Worm (Caenorhabditis elegans) whole organism, mixed stage, embryonic: ENCODE measurements around the gene ztf-16.

Experiments
- M03D4.4 ChIP-seq: sonication (generic microtip); optimal IDR thresholded peaks from 2 replicates; lab custom pipeline; 2017; ENCODE audit warnings: mild to moderate bottlenecking, missing genetic modification characterization, missing compliant biosample characterization
- bed-3 ChIP-seq: fragments of 200-800 bp; sonication (Bioruptor generic); optimal IDR thresholded peaks from 3 replicates; lab custom pipeline; 2018; ENCODE audit warnings: mild to moderate bottlenecking, missing genetic modification characterization, moderate library complexity, missing compliant biosample characterization
- blmp-1 ChIP-seq: fragments of 150-350 bp; optimal IDR thresholded peaks from 2 replicates; lab custom pipeline; 2014; ENCODE audit warnings: missing biosample characterization, missing genetic modification characterization
- ceh-43 ChIP-seq: fragments of 200-800 bp; sonication (Bioruptor generic); optimal IDR thresholded peaks from 2 replicates; lab custom pipeline; 2018; ENCODE audit warnings: mild to moderate bottlenecking, missing genetic modification characterization, moderate library complexity, missing compliant biosample characterization
- ceh-83 ChIP-seq: fragments of 200-800 bp; sonication (Bioruptor generic); optimal IDR thresholded peaks from 2 replicates; lab custom pipeline; 2018; ENCODE audit warnings: mild to moderate bottlenecking, missing genetic modification characterization, missing compliant biosample characterization
- ces-1 ChIP-seq: fragments of 150-350 bp; optimal IDR thresholded peaks from 2 replicates; lab custom pipeline; 2014; ENCODE audit warnings: missing biosample characterization, missing genetic modification reagents, missing genetic modification characterization
- cnd-1 ChIP-seq: fragments of 200-800 bp; sonication (Bioruptor generic); optimal IDR thresholded peaks from 2 replicates; lab custom pipeline; 2018; ENCODE audit warnings: mild to moderate bottlenecking, missing genetic modification characterization, missing compliant biosample characterization
- drap-1 ChIP-seq: fragments of 200-800 bp; sonication (Bioruptor generic); optimal IDR thresholded peaks from 3 replicates; lab custom pipeline; 2018; ENCODE audit warnings: mild to moderate bottlenecking, missing genetic modification characterization, missing compliant biosample characterization
- elt-1 ChIP-seq: sonication (generic microtip); optimal IDR thresholded peaks from 2 replicates; lab custom pipeline; 2017; ENCODE audit warnings: missing genetic modification characterization, mild to moderate bottlenecking, missing compliant biosample characterization, antibody characterized with exemption, moderate library complexity, borderline replicate concordance; ENCODE audit not compliant: insufficient read depth
- elt-3 ChIP-seq: fragments of 150-350 bp; optimal IDR thresholded peaks from 2 replicates; lab custom pipeline; 2014; ENCODE audit warnings: missing biosample characterization, missing genetic modification characterization
- flh-1 ChIP-seq: fragments of 200-800 bp; sonication (Bioruptor generic); optimal IDR thresholded peaks from 2 replicates; lab custom pipeline; 2018; ENCODE audit warnings: mild to moderate bottlenecking, missing genetic modification characterization, moderate library complexity, missing compliant biosample characterization
- ham-2 ChIP-seq: fragments of 200-800 bp; sonication (Bioruptor generic); optimal IDR thresholded peaks from 2 replicates; lab custom pipeline; 2018; ENCODE audit warnings: mild to moderate bottlenecking, missing genetic modification characterization, missing compliant biosample characterization
- hlh-1 ChIP-seq: fragments of 150-350 bp; optimal IDR thresholded peaks from 2 replicates; lab custom pipeline; 2014; ENCODE audit warnings: missing biosample characterization, missing genetic modification reagents, missing genetic modification characterization
- lin-13 ChIP-seq: fragments of 150-350 bp; optimal IDR thresholded peaks from 2 replicates; lab custom pipeline; 2014; ENCODE audit warnings: missing biosample characterization, missing genetic modification characterization
- lin-32 ChIP-seq: fragments of 200-800 bp; sonication (Bioruptor generic); optimal IDR thresholded peaks from 2 replicates; lab custom pipeline; 2018; ENCODE audit warnings: mild to moderate bottlenecking, missing genetic modification characterization, missing compliant biosample characterization
- mep-1 ChIP-seq: fragments of 150-350 bp; optimal IDR thresholded peaks from 2 replicates; lab custom pipeline; 2017; ENCODE audit warnings: missing biosample characterization, missing genetic modification reagents, missing genetic modification characterization, inconsistent platforms
- mls-2 ChIP-seq: sonication (generic microtip); optimal IDR thresholded peaks from 2 replicates; lab custom pipeline; 2016; ENCODE audit warnings: mild to moderate bottlenecking, missing genetic modification characterization, moderate library complexity, missing compliant biosample characterization
- nhr-12 ChIP-seq: fragments of 150-350 bp; optimal IDR thresholded peaks from 2 replicates; lab custom pipeline; 2014; ENCODE audit warnings: missing biosample characterization, missing genetic modification characterization
- nhr-2 ChIP-seq: fragments of 150-350 bp; optimal IDR thresholded peaks from 2 replicates; lab custom pipeline; 2014; ENCODE audit warnings: missing biosample characterization, missing genetic modification characterization
- nhr-28 ChIP-seq: fragments of 150-350 bp; optimal IDR thresholded peaks from 2 replicates; lab custom pipeline; 2014; ENCODE audit warnings: missing biosample characterization, missing genetic modification characterization
- nhr-76 ChIP-seq: sonication (generic microtip); optimal IDR thresholded peaks from 2 replicates; lab custom pipeline; 2017; ENCODE audit warnings: missing biosample characterization, missing genetic modification characterization
- pha-4 ChIP-seq: fragments of 150-350 bp; optimal IDR thresholded peaks from 2 replicates; lab custom pipeline; 2018; ENCODE audit warnings: missing biosample characterization, missing genetic modification reagents, missing genetic modification characterization
- sem-2 ChIP-seq: fragments of 200-800 bp; sonication (Bioruptor generic); optimal IDR thresholded peaks from 2 replicates; lab custom pipeline; 2018; ENCODE audit warnings: mild to moderate bottlenecking, missing genetic modification characterization, missing compliant biosample characterization
- snpc-4 ChIP-seq: fragments of 150-350 bp; optimal IDR thresholded peaks from 2 replicates; lab custom pipeline; 2014; ENCODE audit warnings: missing biosample characterization, missing genetic modification characterization
- sptf-1 ChIP-seq: sonication (generic microtip); optimal IDR thresholded peaks from 2 replicates; lab custom pipeline; 2017; ENCODE audit warnings: mild to moderate bottlenecking, missing genetic modification characterization, moderate library complexity, missing compliant biosample characterization
- tbx-8 ChIP-seq: fragments of 200-800 bp; sonication (Bioruptor generic); optimal IDR thresholded peaks from 2 replicates; lab custom pipeline; 2018; ENCODE audit warnings: mild to moderate bottlenecking, missing genetic modification characterization, moderate library complexity, missing compliant biosample characterization
- unc-120 ChIP-seq: sonication (generic microtip); optimal IDR thresholded peaks from 2 replicates; lab custom pipeline; 2017; ENCODE audit warnings: missing genetic modification characterization, missing compliant biosample characterization; ENCODE audit not compliant: poor library complexity, severe bottlenecking
- unc-39 ChIP-seq: fragments of 150-350 bp; optimal IDR thresholded peaks from 2 replicates; lab custom pipeline; 2014; ENCODE audit warnings: missing biosample characterization, missing genetic modification characterization
- unc-62 ChIP-seq: fragments of 150-350 bp; optimal IDR thresholded peaks from 2 replicates; lab custom pipeline; 2014; ENCODE audit warnings: missing biosample characterization, missing genetic modification reagents, missing genetic modification characterization
- zip-8 ChIP-seq: fragments of 150-350 bp; optimal IDR thresholded peaks from 2 replicates; lab custom pipeline; 2014; ENCODE audit warnings: missing biosample characterization, missing genetic modification characterization
- ztf-11 ChIP-seq: fragments of 150-350 bp; optimal IDR thresholded peaks from 2 replicates; lab custom pipeline; 2014; ENCODE audit warnings: missing biosample characterization, missing genetic modification characterization

ztf-16 gene

DNA sequence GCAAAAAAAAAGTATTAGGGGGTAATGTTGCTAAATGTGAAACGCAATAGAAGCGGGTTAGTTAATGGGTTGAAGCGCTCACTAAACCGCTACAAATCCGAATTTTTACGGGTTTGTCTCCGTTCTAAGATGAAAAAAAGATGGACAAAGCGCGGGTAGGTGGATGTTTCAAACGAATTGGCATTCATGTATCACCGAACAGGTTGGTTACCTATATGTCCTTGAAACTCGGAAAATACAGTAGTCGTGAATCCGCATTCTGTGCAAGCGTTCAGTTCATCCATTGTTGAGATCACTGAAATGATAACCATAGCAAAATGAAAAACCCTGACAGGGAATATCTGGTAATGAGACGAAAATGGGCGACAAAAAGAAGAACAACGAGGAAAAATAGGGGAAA, at the start of gene ztf-16:
Gene ztf-16, minus strand, starts transcription at position 299 of the 400 bp plus-strand sequence.
- TF ChIP-seq tbx-8 (GFP tag; lab: Kevin White, UChicago) (no peak), sptf-1 (tag; lab: Kevin White, UChicago) (no peak), mep-1 (tag; lab: Kevin White, UChicago) (no peak), ceh-43 (GFP tag; lab: Kevin White, UChicago) (no peak), lin-13 (no peak), snpc-4 (no peak), zip-8 (no peak), M03D4.4 (tag; lab: Kevin White, UChicago) (no peak)

DNA sequence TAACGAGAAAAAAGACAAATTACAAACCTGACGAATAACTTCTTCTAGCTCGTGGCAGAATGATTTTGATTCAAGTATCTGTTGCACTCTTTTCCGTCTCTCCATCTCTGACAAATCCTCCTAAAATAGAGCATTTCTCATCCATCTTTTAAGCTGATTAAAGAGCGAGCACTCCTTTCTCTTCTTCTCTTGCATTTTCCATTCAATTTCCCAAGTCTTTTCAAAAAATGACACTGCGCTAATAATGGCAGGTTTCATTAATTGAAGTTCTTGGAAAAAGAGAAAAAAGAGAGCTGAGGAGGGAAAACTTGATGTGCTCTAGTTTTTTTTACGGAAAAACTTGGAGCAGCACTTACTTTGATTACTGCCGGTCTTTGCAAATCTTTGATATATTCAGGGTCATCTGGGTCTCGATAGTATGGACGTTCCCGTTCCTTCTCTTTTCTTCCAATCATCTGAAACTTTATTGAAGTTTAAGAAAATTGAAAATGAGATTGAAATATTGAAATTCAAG, 48.3 kb upstream of the ztf-16 start, which contains the start of gene add-1:
Gene add-1, minus strand, starts transcription at position 464 of the 514 bp plus-strand sequence.
- TF ChIP-seq lin-32 (no peak), cnd-1 (tag; lab: Kevin White, UChicago) (no peak), ceh-83 (no peak), ces-1 (GFP tag; lab: Kevin White, UChicago) (peak; percentile 79), mep-1 (tag; lab: Kevin White, UChicago) (no peak), bed-3 (no peak)

DNA sequence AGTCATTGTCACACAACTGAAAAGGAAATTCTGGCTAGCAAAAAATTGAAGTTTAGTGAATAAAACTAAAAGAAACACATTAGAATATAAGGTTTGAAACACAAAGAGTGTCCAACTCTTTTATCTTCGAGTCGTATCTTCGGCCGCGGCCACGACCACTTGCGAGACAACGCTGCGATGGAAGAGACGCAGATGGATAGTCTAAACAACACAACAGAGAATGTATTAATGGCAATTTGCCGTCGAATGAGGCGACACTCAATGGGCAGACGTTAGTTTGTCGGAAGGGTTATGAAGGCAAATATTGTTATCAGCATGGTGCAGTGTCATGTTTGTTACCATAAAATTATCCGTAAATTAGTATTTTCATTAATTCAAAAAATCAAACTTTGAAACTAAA, 41.7 kb upstream of the ztf-16 start, which contains the start of gene F39C12.1:
Gene F39C12.1, minus strand, starts transcription at position 136 of the 400 bp plus-strand sequence.
- peak; percentile 42 for TF ChIP-seq hlh-1 (tag; lab: Kevin White, UChicago)
- no peak for TF ChIP-seq sem-2 (GFP tag; lab: Kevin White, UChicago)
- TF ChIP-seq elt-1 (tag; lab: Kevin White, UChicago): peak; percentile 42

DNA sequence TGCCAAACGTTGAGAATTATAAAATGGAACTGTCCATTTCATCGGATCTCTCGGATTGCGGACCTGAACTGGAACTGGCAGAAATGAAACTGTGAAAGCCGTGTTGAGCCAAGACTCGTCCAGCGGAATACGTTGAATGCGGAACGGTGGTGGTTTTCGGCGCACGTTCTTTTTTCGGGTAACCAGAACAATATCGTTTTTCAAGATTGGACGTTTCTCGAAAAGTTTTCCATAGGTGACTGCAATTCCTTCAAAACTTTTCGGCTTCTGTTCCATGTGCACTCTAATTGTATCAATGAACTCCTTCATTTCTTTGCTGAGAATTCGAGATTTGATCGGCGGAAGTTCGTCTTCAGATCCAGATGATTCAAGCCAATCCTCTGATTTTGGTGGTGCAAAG, 33.4 kb upstream of the ztf-16 start:
- TF ChIP-seq nhr-76 (tag; lab: Kevin White, UChicago): no peak
- TF ChIP-seq ceh-43 (GFP tag; lab: Kevin White, UChicago): no peak
- TF ChIP-seq nhr-2 (tag; lab: Kevin White, UChicago): no peak
- no peak for TF ChIP-seq nhr-28
- no peak for TF ChIP-seq elt-1 (tag; lab: Kevin White, UChicago)
- no peak for TF ChIP-seq M03D4.4 (tag; lab: Kevin White, UChicago)

DNA sequence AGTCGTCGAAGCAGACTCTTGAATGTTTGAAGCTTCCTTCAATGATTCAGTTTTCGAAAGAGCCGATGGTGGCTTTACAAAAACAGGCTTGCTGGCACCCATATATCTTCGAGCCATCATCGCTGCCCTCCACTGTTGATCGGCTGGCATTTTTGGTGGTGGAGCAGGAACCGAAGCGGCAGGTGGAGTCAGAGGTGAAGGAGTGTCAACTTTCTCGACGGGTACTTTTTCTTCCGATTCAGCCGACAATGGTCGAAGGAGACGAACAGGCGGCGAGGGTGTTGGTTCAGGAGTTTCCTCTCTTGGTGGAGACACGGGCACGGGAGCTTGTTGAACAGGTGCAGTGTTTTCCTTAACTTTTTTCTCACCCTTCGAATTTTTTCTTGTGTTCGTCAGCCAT, 31.0 kb upstream of the ztf-16 start:
- TF ChIP-seq unc-39 (tag; lab: Kevin White, UChicago) (no peak), nhr-12 (tag; lab: Kevin White, UChicago) (no peak), ceh-43 (GFP tag; lab: Kevin White, UChicago) (no peak), ceh-83 (no peak), nhr-2 (tag; lab: Kevin White, UChicago) (no peak), M03D4.4 (tag; lab: Kevin White, UChicago) (no peak), flh-1 (GFP tag; lab: Kevin White, UChicago) (no peak), sem-2 (GFP tag; lab: Kevin White, UChicago) (no peak), tbx-8 (GFP tag; lab: Kevin White, UChicago) (no peak), ham-2 (GFP tag; lab: Kevin White, UChicago) (no peak), unc-120 (tag; lab: Kevin White, UChicago) (no peak)

DNA sequence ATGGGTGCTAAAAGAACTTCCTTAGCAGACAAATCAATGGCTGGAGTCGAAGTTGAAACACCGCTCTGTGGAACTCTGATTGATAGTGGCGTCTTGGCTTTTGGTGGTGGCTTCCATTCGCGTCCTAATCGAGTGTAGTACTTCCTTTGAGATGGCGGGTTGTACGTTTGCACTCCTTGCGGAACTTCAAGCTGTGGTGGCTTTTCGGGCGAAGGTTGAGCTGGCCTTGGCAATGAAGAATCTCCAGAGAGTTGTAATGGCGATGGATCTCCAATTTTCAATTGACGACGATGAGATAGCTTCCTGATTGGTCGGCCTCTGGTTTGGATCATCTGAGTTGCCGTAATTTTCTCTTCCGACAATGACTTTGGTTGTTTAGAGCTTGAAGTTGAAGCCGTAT, 29.3 kb upstream of the ztf-16 start:
- TF ChIP-seq flh-1 (GFP tag; lab: Kevin White, UChicago): no peak
- no peak for TF ChIP-seq blmp-1 (tag; lab: Kevin White, UChicago)
- TF ChIP-seq mls-2 (tag; lab: Kevin White, UChicago): no peak
- TF ChIP-seq zip-8: no peak
- no peak for TF ChIP-seq ceh-83
- TF ChIP-seq elt-1 (tag; lab: Kevin White, UChicago): no peak
- TF ChIP-seq lin-13: no peak
- TF ChIP-seq bed-3: no peak
- TF ChIP-seq drap-1 (GFP tag; lab: Kevin White, UChicago): no peak
- no peak for TF ChIP-seq ztf-11 (tag; lab: Kevin White, UChicago)
- TF ChIP-seq unc-62 (GFP tag; lab: Kevin White, UChicago): no peak
- no peak for TF ChIP-seq elt-3 (tag; lab: Kevin White, UChicago)
- TF ChIP-seq M03D4.4 (tag; lab: Kevin White, UChicago): no peak
- TF ChIP-seq ham-2 (GFP tag; lab: Kevin White, UChicago): no peak
- TF ChIP-seq ces-1 (GFP tag; lab: Kevin White, UChicago): no peak
- TF ChIP-seq pha-4: no peak
- no peak for TF ChIP-seq lin-32
- no peak for TF ChIP-seq sptf-1 (tag; lab: Kevin White, UChicago)
